Worm (Caenorhabditis elegans) whole organism, L4 larva: ENCODE measurements around the gene C45G7.4.

ENCODE experiments used
- ama-1 ChIP-seq: fragments of 150-350 bp; optimal IDR thresholded peaks from 2 replicates; lab custom pipeline; 2014; ENCODE audit warnings: inconsistent platforms, mixed read lengths
- arid-1 ChIP-seq: fragments of 200-800 bp; sonication (Bioruptor generic); conservative IDR thresholded peaks from 2 replicates; pipeline ENCODE4 v1.3.6; 2022; ENCODE audit warnings: missing genetic modification reagents, missing genetic modification characterization, missing compliant biosample characterization
- gei-8 ChIP-seq: fragments of 200-800 bp; sonication (Bioruptor generic); optimal IDR thresholded peaks from 2 replicates; lab custom pipeline; 2018; ENCODE audit warnings: mild to moderate bottlenecking, missing genetic modification characterization, missing compliant biosample characterization
- lin-39 ChIP-seq: fragments of 150-350 bp; optimal IDR thresholded peaks from 2 replicates; lab custom pipeline; 2014; ENCODE audit warnings: missing biosample characterization, missing genetic modification reagents, missing genetic modification characterization
- nhr-77 ChIP-seq: fragments of 150-350 bp; optimal IDR thresholded peaks from 2 replicates; lab custom pipeline; 2014; ENCODE audit warnings: missing biosample characterization, missing genetic modification characterization
- sdz-12 ChIP-seq: fragments of 200-800 bp; sonication (Bioruptor generic); optimal IDR thresholded peaks from 2 replicates; lab custom pipeline; 2018; ENCODE audit warnings: mild to moderate bottlenecking, missing genetic modification characterization, missing compliant biosample characterization
- spr-3 ChIP-seq: fragments of 200-800 bp; sonication (Bioruptor generic); optimal IDR thresholded peaks from 2 replicates; lab custom pipeline; 2018; ENCODE audit warnings: mild to moderate bottlenecking, missing genetic modification characterization, missing compliant biosample characterization
- unc-39 ChIP-seq: sonication (generic microtip); optimal IDR thresholded peaks from 2 replicates; lab custom pipeline; 2017; ENCODE audit warnings: missing biosample characterization, missing genetic modification characterization

ce11 chrIV:2476386-2476785 lies 43.6 kb downstream of the C45G7.4 start, which contains the start of gene grd-16:
- TF ChIP-seq nhr-77, result no peak
- TF ChIP-seq ama-1 (lab: Kevin White, UChicago), result no peak
- TF ChIP-seq lin-39, result no peak
- no peak for TF ChIP-seq unc-39
- TF ChIP-seq sdz-12 (GFP tag; lab: Kevin White, UChicago), result no peak
- no peak for TF ChIP-seq gei-8 (GFP tag; lab: Kevin White, UChicago)
- no peak for TF ChIP-seq spr-3 (GFP tag; lab: Kevin White, UChicago)
- no peak for TF ChIP-seq arid-1 (GFP tag; lab: Robert Waterston, UW)
